Fruit fly (Drosophila melanogaster) whole organism, wandering third instar larva: ENCODE data around the gene CG43915.
A peak's percentile ranks its signal among the peaks of the same experiment; 100 is the strongest.

ENCODE experiments used
- Abd-B ChIP-seq: fragments of >200 bp; optimal IDR thresholded peaks from 2 replicates; lab custom pipeline; 2017; ENCODE audit warnings: missing biosample characterization, missing genetic modification characterization
- CG32264 ChIP-seq: fragments of 200-800 bp; sonication (Bioruptor generic); optimal IDR thresholded peaks from 2 replicates; lab custom pipeline; 2016; ENCODE audit warnings: missing biosample characterization, missing genetic modification characterization
- CG9705 ChIP-seq: fragments of 200-800 bp; sonication (Bioruptor generic); optimal IDR thresholded peaks from 2 replicates; lab custom pipeline; 2018; ENCODE audit warnings: missing biosample characterization, mild to moderate bottlenecking, missing genetic modification characterization
- CrebA ChIP-seq: fragments of 200-800 bp; sonication (Bioruptor generic); optimal IDR thresholded peaks from 2 replicates; lab custom pipeline; 2016; ENCODE audit warnings: missing biosample characterization, mild to moderate bottlenecking, missing genetic modification characterization, borderline replicate concordance
- Dfd ChIP-seq: fragments of >200 bp; optimal IDR thresholded peaks from 2 replicates; lab custom pipeline; 2017; ENCODE audit warnings: missing biosample characterization, missing genetic modification characterization
- Dif ChIP-seq: fragments of 200-275, 200-300 bp; sonication (Bioruptor generic); optimal IDR thresholded peaks from 2 replicates; lab custom pipeline; 2018; ENCODE audit warnings: missing biosample characterization, missing genetic modification characterization; ENCODE audit not compliant: partially characterized antibody
- GATAd ChIP-seq: sonication (Bioruptor generic); optimal IDR thresholded peaks from 2 replicates; lab custom pipeline; 2016; ENCODE audit warnings: missing biosample characterization, missing genetic modification characterization
- HLH106 ChIP-seq: fragments of 200-800 bp; optimal IDR thresholded peaks from 3 replicates; lab custom pipeline; 2019; ENCODE audit warnings: missing biosample characterization, mild to moderate bottlenecking, missing genetic modification characterization, moderate library complexity
- Hnf4 ChIP-seq: fragments of 200-800 bp; sonication (Bioruptor generic); optimal IDR thresholded peaks from 2 replicates; lab custom pipeline; 2016; ENCODE audit warnings: missing biosample characterization, mild to moderate bottlenecking, missing genetic modification characterization
- Hr78 ChIP-seq: fragments of >200 bp; optimal IDR thresholded peaks from 2 replicates; lab custom pipeline; 2017; ENCODE audit warnings: missing biosample characterization, missing genetic modification characterization
- Hr83 ChIP-seq: fragments of 200-300 bp; sonication (Bioruptor generic); optimal IDR thresholded peaks from 2 replicates; lab custom pipeline; 2016; ENCODE audit warnings: missing biosample characterization, mild to moderate bottlenecking, missing genetic modification characterization, moderate library complexity; ENCODE audit not compliant: poor library complexity, severe bottlenecking
- Jra ChIP-seq: sonication (Bioruptor generic); optimal IDR thresholded peaks from 2 replicates; lab custom pipeline; 2016; ENCODE audit warnings: missing biosample characterization, missing genetic modification characterization
- Mio ChIP-seq: sonication (Bioruptor generic); optimal IDR thresholded peaks from 2 replicates; lab custom pipeline; 2016; ENCODE audit warnings: missing biosample characterization, missing genetic modification characterization
- Myc ChIP-seq: fragments of >200 bp; optimal IDR thresholded peaks from 2 replicates; lab custom pipeline; 2017
- OdsH ChIP-seq: fragments of 200-800 bp; sonication (Bioruptor generic); optimal IDR thresholded peaks from 2 replicates; lab custom pipeline; 2016; ENCODE audit warnings: missing biosample characterization, mild to moderate bottlenecking, missing genetic modification characterization
- Rel ChIP-seq, 2 experiments: fragments of 200-800 bp; sonication (Bioruptor generic) in 1 of 2; optimal IDR thresholded peaks; 2 replicates in 1 of 2; 3 replicates in 1 of 2; lab custom pipeline; 2016 to 2019; ENCODE audit warnings: mild to moderate bottlenecking in 2 of 2, missing biosample characterization in 2 of 2, missing genetic modification characterization in 2 of 2, moderate library complexity in 1 of 2
- Vsx2 ChIP-seq: fragments of 200-300, 225-300 bp; sonication (Bioruptor generic); optimal IDR thresholded peaks from 2 replicates; lab custom pipeline; 2018; ENCODE audit warnings: missing biosample characterization, missing genetic modification characterization; ENCODE audit not compliant: partially characterized antibody
- br ChIP-seq: fragments of 200-800 bp; sonication (Bioruptor generic); optimal IDR thresholded peaks from 2 replicates; lab custom pipeline; 2016; ENCODE audit warnings: missing biosample characterization, missing genetic modification characterization
- brk ChIP-seq: fragments of 200-800 bp; sonication (Bioruptor generic); optimal IDR thresholded peaks from 2 replicates; lab custom pipeline; 2016; ENCODE audit warnings: missing biosample characterization, mild to moderate bottlenecking, missing genetic modification characterization
- dl ChIP-seq, 2 experiments: fragments of 175-275, 200-275 bp in 1 of 2; fragments of 200-275 bp in 1 of 2; sonication (Bioruptor generic); optimal IDR thresholded peaks; lab custom pipeline; 2018; ENCODE audit warnings: mild to moderate bottlenecking in 2 of 2, missing biosample characterization in 2 of 2, missing genetic modification characterization in 2 of 2, moderate library complexity in 2 of 2; ENCODE audit not compliant: partially characterized antibody in 2 of 2, insufficient read depth in 1 of 2
- dmrt93B ChIP-seq: fragments of 200-800 bp; sonication (Bioruptor generic); optimal IDR thresholded peaks from 2 replicates; lab custom pipeline; 2018; ENCODE audit warnings: missing biosample characterization, mild to moderate bottlenecking, missing genetic modification characterization
- ey ChIP-seq: fragments of 200-800 bp; sonication (Bioruptor generic); optimal IDR thresholded peaks from 2 replicates; lab custom pipeline; 2016; ENCODE audit warnings: missing biosample characterization, missing genetic modification characterization
- foxo ChIP-seq, 2 experiments: fragments of 200-800 bp; sonication (Bioruptor generic); optimal IDR thresholded peaks; 2 replicates in 1 of 2; 3 replicates in 1 of 2; lab custom pipeline; 2016 to 2017; ENCODE audit warnings: missing biosample characterization in 2 of 2, missing genetic modification characterization in 2 of 2
- fru ChIP-seq: fragments of 200-800 bp; sonication (Bioruptor generic); optimal IDR thresholded peaks from 3 replicates; lab custom pipeline; 2016; ENCODE audit warnings: missing biosample characterization, mild to moderate bottlenecking, missing genetic modification characterization
- h ChIP-seq: fragments of 200-800 bp; sonication (Bioruptor generic); optimal IDR thresholded peaks from 3 replicates; lab custom pipeline; 2016; ENCODE audit warnings: missing biosample characterization, mild to moderate bottlenecking, missing genetic modification characterization
- jim ChIP-seq: fragments of 175-275, 200-325 bp; sonication (Bioruptor generic); optimal IDR thresholded peaks from 2 replicates; lab custom pipeline; 2016; ENCODE audit warnings: missing biosample characterization, mild to moderate bottlenecking, missing genetic modification characterization
- lola ChIP-seq: fragments of >200 bp; optimal IDR thresholded peaks from 2 replicates; lab custom pipeline; 2017; ENCODE audit warnings: missing biosample characterization, missing genetic modification characterization
- pan ChIP-seq: fragments of >200 bp; optimal IDR thresholded peaks from 2 replicates; lab custom pipeline; 2017
- rgr ChIP-seq: fragments of 200-800 bp; sonication (Bioruptor generic); optimal IDR thresholded peaks from 3 replicates; lab custom pipeline; 2016; ENCODE audit warnings: missing biosample characterization, mild to moderate bottlenecking, missing genetic modification characterization
- sv ChIP-seq: fragments of 200-800 bp; sonication (Bioruptor generic); optimal IDR thresholded peaks from 3 replicates; lab custom pipeline; 2016; ENCODE audit warnings: missing biosample characterization, missing genetic modification characterization
- tai ChIP-seq: sonication (Bioruptor generic); optimal IDR thresholded peaks from 2 replicates; lab custom pipeline; 2016; ENCODE audit warnings: missing biosample characterization, missing genetic modification characterization
- usp ChIP-seq: fragments of >200 bp; optimal IDR thresholded peaks from 2 replicates; lab custom pipeline; 2017; ENCODE audit warnings: missing biosample characterization, missing genetic modification characterization
- woc ChIP-seq: sonication (Bioruptor generic); optimal IDR thresholded peaks from 2 replicates; lab custom pipeline; 2016; ENCODE audit warnings: missing biosample characterization, mild to moderate bottlenecking, missing genetic modification characterization

The CG43915 gene

DNA sequence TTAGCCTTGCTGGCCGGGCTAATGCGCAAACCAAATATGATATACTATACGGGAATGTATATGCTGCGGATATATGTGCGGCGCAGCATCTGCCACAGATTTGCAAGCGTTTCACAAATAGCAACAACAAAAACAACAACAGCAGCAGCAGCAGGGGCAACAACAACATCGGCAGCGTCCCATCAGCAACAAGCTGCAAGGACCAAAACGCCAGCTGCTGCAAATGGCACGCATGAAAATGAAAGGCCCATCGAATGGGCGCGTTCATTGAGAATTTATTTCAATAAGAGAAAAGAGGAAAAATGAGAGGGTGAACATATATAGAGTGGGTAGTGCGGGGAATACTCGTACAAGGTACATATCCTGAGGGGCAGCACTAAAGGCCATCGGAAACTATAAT lies 3.7 kb downstream of the CG43915 start:
- TF ChIP-seq brk (GFP tag; lab: Kevin White, UChicago): no peak
- TF ChIP-seq Jra (GFP tag; lab: Kevin White, UChicago): no peak
- TF ChIP-seq woc (GFP tag; lab: Kevin White, UChicago): no peak
- no peak for TF ChIP-seq Hr78 (GFP tag; lab: Kevin White, UChicago)
- TF ChIP-seq HLH106 (tag; lab: Kevin White, UChicago): no peak
- TF ChIP-seq Rel (GFP tag; optimal IDR thresholded peaks at IDR 0.05; lab: Kevin White, UChicago): no peak
- TF ChIP-seq Rel (tag; optimal IDR thresholded peaks at IDR 0.05; lab: Kevin White, UChicago): no peak
- TF ChIP-seq Dfd (GFP tag; lab: Kevin White, UChicago): no peak
- TF ChIP-seq CG9705: no peak
- no peak for TF ChIP-seq lola (GFP tag; lab: Kevin White, UChicago)
- TF ChIP-seq dl (GFP tag; optimal IDR thresholded peaks at IDR 0.05; lab: Kevin White, UChicago; ENCODE audit: insufficient read depth in 1 of 2, partially characterized antibody in 2 of 2): no peak
- TF ChIP-seq usp (GFP tag; lab: Kevin White, UChicago): no peak
- TF ChIP-seq OdsH (GFP tag; lab: Kevin White, UChicago): no peak
- no peak for TF ChIP-seq ey (GFP tag; lab: Kevin White, UChicago)
- no peak for TF ChIP-seq Dif

DNA sequence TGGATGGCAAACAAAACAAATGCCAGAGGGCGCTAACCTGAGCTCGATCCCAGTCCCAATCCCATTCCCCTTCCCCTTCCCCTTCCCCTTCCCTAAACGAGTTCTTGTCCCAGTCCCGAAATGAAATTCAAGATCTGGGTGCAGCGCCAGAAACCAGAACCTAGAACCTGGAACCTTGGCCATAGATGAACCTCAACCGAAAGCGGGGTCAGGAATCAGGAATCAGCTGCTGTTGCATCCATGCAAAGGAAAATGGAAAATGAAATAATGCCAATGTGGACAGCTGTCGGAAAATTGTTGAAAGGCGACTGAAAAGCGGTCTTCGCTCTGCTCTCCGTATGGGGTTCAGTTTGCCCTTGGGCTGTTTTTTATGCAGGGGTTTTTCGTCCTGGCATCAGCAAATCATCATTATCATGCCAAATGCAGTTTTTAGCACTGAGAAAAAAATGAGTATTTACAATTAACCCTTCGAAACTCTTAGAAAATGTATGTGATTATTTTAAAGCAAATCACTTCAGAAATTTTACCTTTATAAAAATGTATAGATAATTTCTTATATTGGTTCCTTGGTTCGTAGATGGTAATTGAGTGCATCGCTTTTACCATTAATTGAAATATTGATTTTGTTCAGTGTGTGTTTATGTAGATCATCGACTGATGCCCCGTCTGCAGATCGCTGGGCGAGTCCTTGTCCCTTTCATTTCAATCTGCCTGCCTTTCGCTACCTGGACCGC lies 5.1 kb downstream of the CG43915 start:
- TF ChIP-seq foxo (GFP tag; optimal IDR thresholded peaks at IDR 0.05; lab: Kevin White, UChicago) (peak in 1 of 2 experiments; percentile 2), Hnf4 (GFP tag; lab: Kevin White, UChicago) (no peak), Jra (GFP tag; lab: Kevin White, UChicago) (no peak), Dfd (GFP tag; lab: Kevin White, UChicago) (no peak), dl (GFP tag; optimal IDR thresholded peaks at IDR 0.05; lab: Kevin White, UChicago; ENCODE audit: insufficient read depth in 1 of 2, partially characterized antibody in 2 of 2) (no peak), tai (GFP tag; lab: Kevin White, UChicago) (no peak), h (GFP tag; lab: Kevin White, UChicago) (peak; percentile 20), br (GFP tag; lab: Kevin White, UChicago) (no peak), CG9705 (no peak), rgr (peak; percentile 9), OdsH (GFP tag; lab: Kevin White, UChicago) (peak; percentile 4), Abd-B (GFP tag; lab: Kevin White, UChicago) (no peak), Dif (no peak)

- no peak for TF ChIP-seq Mio
- no peak for TF ChIP-seq OdsH (GFP tag; lab: Kevin White, UChicago)
- no peak for TF ChIP-seq rgr
- no peak for TF ChIP-seq Dfd (GFP tag; lab: Kevin White, UChicago)
- no peak for TF ChIP-seq jim (GFP tag; lab: Kevin White, UChicago)
- TF ChIP-seq br (GFP tag; lab: Kevin White, UChicago): no peak
- no peak for TF ChIP-seq Hnf4 (GFP tag; lab: Kevin White, UChicago)
- no peak for TF ChIP-seq lola (GFP tag; lab: Kevin White, UChicago)
- no peak for TF ChIP-seq GATAd (GFP tag; lab: Kevin White, UChicago)
- no peak for TF ChIP-seq woc (GFP tag; lab: Kevin White, UChicago)
- no peak for TF ChIP-seq CrebA (GFP tag; lab: Kevin White, UChicago)
- TF ChIP-seq Vsx2 (GFP tag; lab: Kevin White, UChicago): peak; percentile 52
- no peak for TF ChIP-seq Hr78 (GFP tag; lab: Kevin White, UChicago)
- peak; percentile 31 for TF ChIP-seq Dif
- TF ChIP-seq dmrt93B (GFP tag; lab: Kevin White, UChicago): no peak
- no peak for TF ChIP-seq foxo (GFP tag; optimal IDR thresholded peaks at IDR 0.05; lab: Kevin White, UChicago)
- TF ChIP-seq CG32264 (GFP tag; lab: Kevin White, UChicago): no peak
Measured at dm6 chr3L:3978762-3979516, 6.2 kb downstream of the CG43915 start.

DNA sequence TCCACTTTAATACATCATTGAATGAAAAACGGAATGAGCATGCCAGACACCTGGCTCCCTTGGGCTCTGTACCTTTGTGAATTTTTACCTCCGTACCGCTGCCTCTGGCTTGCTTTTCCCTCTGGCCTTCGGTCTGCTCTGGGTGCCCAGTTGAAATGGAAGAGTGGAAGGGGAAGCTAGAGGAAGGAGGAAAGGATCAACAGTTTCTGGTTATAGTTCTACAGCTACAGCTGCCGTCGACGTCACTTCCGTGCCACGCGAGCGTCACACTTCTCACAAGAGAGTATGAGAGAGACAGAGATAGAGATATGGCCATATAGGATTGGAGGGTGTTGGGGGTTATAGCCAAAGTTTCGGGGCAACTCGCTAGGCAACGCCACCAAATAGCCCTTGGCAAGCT lies 7.3 kb downstream of the CG43915 start:
- no peak for TF ChIP-seq CG9705
- no peak for TF ChIP-seq woc (GFP tag; lab: Kevin White, UChicago)
- TF ChIP-seq fru (GFP tag; lab: Kevin White, UChicago): no peak
- no peak for TF ChIP-seq Jra (GFP tag; lab: Kevin White, UChicago)
- no peak for TF ChIP-seq Dfd (GFP tag; lab: Kevin White, UChicago)
- TF ChIP-seq pan: no peak
- no peak for TF ChIP-seq Hr83 (GFP tag; lab: Kevin White, UChicago)
- TF ChIP-seq lola (GFP tag; lab: Kevin White, UChicago): no peak
- no peak for TF ChIP-seq Myc (lab: Kevin White, UChicago)
- no peak for TF ChIP-seq sv (GFP tag; lab: Kevin White, UChicago)
